Worm (Caenorhabditis elegans): ENCODE data around the gene ucp-4.

The ucp-4 gene

ce11 chrV:9341814-9342213, 7.7 kb downstream of the ucp-4 start (continued):
- 0 out of 2 replicates have a peak, but pooled peaks have one; percentile 39 for TF ChIP-seq lir-1 (GFP tag; conservative IDR thresholded peaks at IDR 0.05)
- TF ChIP-seq madf-6 (GFP tag; IDR thresholded peaks at IDR 0.05): peak; percentile 61
- peak; percentile 27; the same call in 1 of the 2 replicates for TF ChIP-seq mcd-1 (GFP tag; IDR thresholded peaks at IDR 0.05)
- TF ChIP-seq cebp-2 (GFP tag; IDR thresholded peaks at IDR 0.05): peak; percentile 92

DNA sequence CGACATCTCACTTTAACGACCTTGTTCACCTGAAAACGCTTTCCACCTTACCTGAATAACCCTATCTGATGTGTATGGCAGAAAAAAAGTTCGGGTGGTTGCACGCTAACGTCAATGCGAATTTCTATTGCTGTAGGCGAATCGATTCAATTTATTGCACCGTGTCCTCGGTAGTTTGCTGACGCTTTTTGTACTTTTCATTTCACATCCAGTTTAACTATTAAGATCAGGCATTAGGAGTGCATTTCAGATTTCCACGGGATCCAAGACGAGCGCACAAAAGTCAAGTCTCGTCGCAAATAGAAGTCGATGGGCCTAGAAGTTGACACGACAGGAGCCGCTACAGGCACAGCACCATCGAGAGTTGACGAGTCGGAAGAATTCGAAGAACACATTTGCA, 8.2 kb downstream of the ucp-4 start:
- TF ChIP-seq ceh-91 (GFP tag; IDR thresholded peaks at IDR 0.05) (peak; percentile 43; the same call in 1 of the 2 replicates), hmg-20 (GFP tag; IDR thresholded peaks at IDR 0.05) (peak; percentile 79; the same call in 1 of the 2 replicates), ceh-100 (GFP tag; IDR thresholded peaks at IDR 0.05) (peak; percentile 59; the same call in 1 of the 2 replicates), aptf-2 (GFP tag; conservative IDR thresholded peaks at IDR 0.05) (0 out of 2 replicates have a peak, but pooled peaks have one; percentile 37), Y67H2A.10 (GFP tag; conservative IDR thresholded peaks at IDR 0.05) (0 out of 2 replicates have a peak, but pooled peaks have one; percentile 23), mcd-1 (GFP tag; IDR thresholded peaks at IDR 0.05) (peak; percentile 58), ceh-58 (GFP tag; IDR thresholded peaks at IDR 0.05) (peak; percentile 65; the same call in 1 of the 2 replicates), ztf-28 (GFP tag; IDR thresholded peaks at IDR 0.05) (peak; percentile 78), ceh-40 (GFP tag; IDR thresholded peaks at IDR 0.05) (0 out of 2 replicates have a peak, but pooled peaks have one; percentile 35), cebp-2 (GFP tag; IDR thresholded peaks at IDR 0.05) (peak; percentile 95), madf-3 (GFP tag; IDR thresholded peaks at IDR 0.05) (peak; percentile 90), madf-6 (GFP tag; IDR thresholded peaks at IDR 0.05) (peak; percentile 70), Y56A3A.18 (GFP tag; IDR thresholded peaks at IDR 0.05) (peak; percentile 96), K11D2.4 (GFP tag; IDR thresholded peaks at IDR 0.05) (peak; percentile 93), Y95B8A.8 (GFP tag; IDR thresholded peaks at IDR 0.05) (peak; percentile 93), pbrm-1 (GFP tag; IDR thresholded peaks at IDR 0.05) (peak; percentile 87), F37B4.10 (GFP tag; IDR thresholded peaks at IDR 0.05) (peak; percentile 94; the same call in 1 of the 2 replicates), Y79H2A.3 (GFP tag; conservative IDR thresholded peaks at IDR 0.05) (peak; percentile 98), hsf-1 (GFP tag; IDR thresholded peaks at IDR 0.05) (peak; percentile 70), B0019.2 (GFP tag; conservative IDR thresholded peaks at IDR 0.05) (0 out of 2 replicates have a peak, but pooled peaks have one; percentile 17), nfyb-1 (GFP tag; IDR thresholded peaks at IDR 0.05) (peak; percentile 87), F39B2.1 (GFP tag; IDR thresholded peaks at IDR 0.05) (peak; percentile 88; the same call in 1 of the 2 replicates), attf-3 (GFP tag; conservative IDR thresholded peaks at IDR 0.05) (peak; percentile 42; the same call in 1 of the 2 replicates), cebp-1 (GFP tag; IDR thresholded peaks at IDR 0.05) (peak; percentile 70; the same call in 1 of the 2 replicates), cebp-1 (tag; optimal IDR thresholded peaks at IDR 0.05) (peak; percentile 22), egl-44 (GFP tag; IDR thresholded peaks at IDR 0.05) (0 out of 2 replicates have a peak, but pooled peaks have one; percentile 41), bed-2 (GFP tag; IDR thresholded peaks at IDR 0.05) (0 out of 2 replicates have a peak, but pooled peaks have one; percentile 15), lir-1 (GFP tag; conservative IDR thresholded peaks at IDR 0.05) (0 out of 2 replicates have a peak, but pooled peaks have one; percentile 24), attf-6 (GFP tag; IDR thresholded peaks at IDR 0.05) (peak; percentile 75), aptf-3 (GFP tag; IDR thresholded peaks at IDR 0.05) (0 out of 2 replicates have a peak, but pooled peaks have one; percentile 58), hmg-1.2 (GFP tag; IDR thresholded peaks at IDR 0.05) (peak; percentile 67; the same call in 1 of the 2 replicates), nfya-2 (GFP tag; IDR thresholded peaks at IDR 0.05) (peak; percentile 85; the same call in 1 of the 2 replicates), lin-26 (GFP tag; IDR thresholded peaks at IDR 0.05) (peak; percentile 76; the same call in 1 of the 2 replicates), ekl-4 (GFP tag; IDR thresholded peaks at IDR 0.05) (peak; percentile 83), rcor-1 (GFP tag; IDR thresholded peaks at IDR 0.05) (peak; percentile 70), egl-18 (GFP tag; IDR thresholded peaks at IDR 0.05) (peak; percentile 70; the same call in 1 of the 2 replicates), ztf-25 (GFP tag; IDR thresholded peaks at IDR 0.05) (0 out of 2 replicates have a peak, but pooled peaks have one; percentile 16), C17E4.6 (GFP tag; IDR thresholded peaks at IDR 0.05) (peak; percentile 93), let-526 (GFP tag; IDR thresholded peaks at IDR 0.05) (peak; percentile 72; the same call in 1 of the 2 replicates), C06A6.2 (GFP tag; conservative IDR thresholded peaks at IDR 0.05) (peak; percentile 75), Y53G8AR.9 (GFP tag; conservative IDR thresholded peaks at IDR 0.05) (peak; percentile 97), D2030.7 (GFP tag; IDR thresholded peaks at IDR 0.05) (peak; percentile 37)

Measured in whole organism, young adult.